Worm (Caenorhabditis elegans): Measurements from ENCODE around the gene C08G5.6.

DNA sequence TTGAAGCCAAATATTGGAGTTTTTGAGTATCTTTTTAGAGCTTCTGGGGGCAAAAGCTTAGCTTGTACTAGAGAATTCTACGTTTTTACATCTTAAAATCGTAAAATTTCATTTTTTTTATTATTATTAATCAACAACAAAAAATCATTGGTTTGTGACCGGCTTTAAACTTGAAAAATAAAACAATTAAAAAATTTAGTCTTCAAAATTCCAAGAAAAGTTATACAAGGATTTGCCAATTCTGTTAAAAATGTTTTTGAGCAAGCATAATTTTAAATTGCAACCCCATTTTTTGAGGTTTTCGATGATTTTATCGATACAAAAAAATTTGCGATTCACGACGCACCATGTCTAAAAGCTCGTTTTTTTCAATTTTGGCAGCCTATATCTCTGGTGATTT, 13.1 kb upstream of the C08G5.6 start:
- TF ChIP-seq D2030.7 (GFP tag; IDR thresholded peaks at IDR 0.05) (no peak), B0035.1 (tag; optimal IDR thresholded peaks at IDR 0.05) (no peak), F55B11.4 (tag; optimal IDR thresholded peaks at IDR 0.05; ENCODE audit: borderline replicate concordance, insufficient read depth) (no peak)

Measured in whole organism, young adult.